Worm (Caenorhabditis elegans) whole organism, L1 larva: ENCODE data around the gene arrd-23.
A peak's percentile ranks its signal among the peaks of the same experiment; 100 is the strongest.

Experiments
- C04F5.9 ChIP-seq: sonication (generic microtip); optimal IDR thresholded peaks from 2 replicates; lab custom pipeline; 2016; ENCODE audit warnings: missing genetic modification characterization, missing compliant biosample characterization
- C16A3.4 ChIP-seq: fragments of 150-350 bp; optimal IDR thresholded peaks from 2 replicates; lab custom pipeline; 2014; ENCODE audit warnings: missing biosample characterization, missing genetic modification characterization
- C34B4.2 ChIP-seq: sonication (generic microtip); optimal IDR thresholded peaks from 2 replicates; lab custom pipeline; 2017; ENCODE audit warnings: mild to moderate bottlenecking, missing genetic modification characterization, missing compliant biosample characterization
- Y116A8C.19 ChIP-seq: sonication (generic microtip); optimal IDR thresholded peaks from 2 replicates; lab custom pipeline; 2016; ENCODE audit warnings: missing compliant biosample characterization, missing genetic modification characterization, borderline replicate concordance
- aha-1 ChIP-seq: fragments of 150-350 bp; optimal IDR thresholded peaks from 2 replicates; lab custom pipeline; 2014; ENCODE audit warnings: missing biosample characterization, missing genetic modification characterization
- alr-1 ChIP-seq: fragments of 200-800 bp; sonication (Bioruptor generic); optimal IDR thresholded peaks from 2 replicates; lab custom pipeline; 2018; ENCODE audit warnings: borderline replicate concordance, mild to moderate bottlenecking, missing genetic modification characterization, missing compliant biosample characterization
- blmp-1 ChIP-seq: fragments of 150-350 bp; optimal IDR thresholded peaks from 2 replicates; lab custom pipeline; 2014; ENCODE audit warnings: missing biosample characterization, missing genetic modification characterization
- ceh-8 ChIP-seq: fragments of 200-800 bp; sonication (Bioruptor generic); optimal IDR thresholded peaks from 2 replicates; lab custom pipeline; 2018; ENCODE audit warnings: mild to moderate bottlenecking, missing genetic modification characterization, moderate library complexity, missing compliant biosample characterization
- ces-1 ChIP-seq: fragments of 150-350 bp; optimal IDR thresholded peaks from 2 replicates; lab custom pipeline; 2014; ENCODE audit warnings: missing biosample characterization, missing genetic modification reagents, missing genetic modification characterization
- dsc-1 ChIP-seq: sonication (generic microtip); optimal IDR thresholded peaks from 2 replicates; lab custom pipeline; 2016; ENCODE audit warnings: mild to moderate bottlenecking, missing genetic modification characterization, missing compliant biosample characterization
- egl-27 ChIP-seq, 2 experiments: fragments of 150-350 bp in 1 of 2; sonication (generic microtip); optimal IDR thresholded peaks; 3 replicates each; lab custom pipeline; 2017 to 2018; ENCODE audit warnings: missing biosample characterization in 2 of 2, missing genetic modification characterization in 2 of 2, missing genetic modification reagents in 2 of 2
- elt-2 ChIP-seq: sonication (generic microtip); optimal IDR thresholded peaks from 2 replicates; lab custom pipeline; 2016; ENCODE audit warnings: missing genetic modification characterization, mild to moderate bottlenecking, inconsistent platforms, missing compliant biosample characterization, missing genetic modification reagents
- elt-3 ChIP-seq, 6 experiments: fragments of 150-350 bp in 1 of 6; sonication (generic microtip); optimal IDR thresholded peaks; 2 replicates each; lab custom pipeline; 2017 to 2018; ENCODE audit warnings: missing biosample characterization in 6 of 6, missing genetic modification characterization in 6 of 6, inconsistent platforms in 1 of 6
- ets-5 ChIP-seq: fragments of 200-800 bp; sonication (Bioruptor generic); IDR thresholded peaks from 2 replicates; pipeline ENCODE4 v1.3.6; 2022; ENCODE audit warnings: missing genetic modification characterization, missing compliant biosample characterization
- fkh-4 ChIP-seq: sonication (generic microtip); optimal IDR thresholded peaks from 2 replicates; lab custom pipeline; 2016; ENCODE audit warnings: missing compliant biosample characterization, missing genetic modification characterization, borderline replicate concordance
- fkh-8 ChIP-seq: sonication (generic microtip); optimal IDR thresholded peaks from 2 replicates; lab custom pipeline; 2016; ENCODE audit warnings: mild to moderate bottlenecking, missing genetic modification characterization, missing compliant biosample characterization
- irx-1 ChIP-seq: sonication (generic microtip); optimal IDR thresholded peaks from 2 replicates; lab custom pipeline; 2016; ENCODE audit warnings: missing genetic modification characterization, missing compliant biosample characterization
- isw-1 ChIP-seq: fragments of 200-800 bp; sonication (Bioruptor generic); IDR thresholded peaks from 2 replicates; pipeline ENCODE4 v1.3.6; 2022; ENCODE audit warnings: missing genetic modification characterization, missing compliant biosample characterization
- lin-14 ChIP-seq: fragments of 200-800 bp; sonication (Bioruptor generic); optimal IDR thresholded peaks from 2 replicates; lab custom pipeline; 2018; ENCODE audit warnings: mild to moderate bottlenecking, missing genetic modification characterization, moderate library complexity, missing compliant biosample characterization
- lin-35 ChIP-seq, 2 experiments: fragments of 150-350 bp; optimal IDR thresholded peaks; 2 replicates each; lab custom pipeline; 2014; ENCODE audit warnings: missing biosample characterization in 2 of 2, missing genetic modification characterization in 2 of 2, missing genetic modification reagents in 2 of 2
- lir-3 ChIP-seq: sonication (generic microtip); optimal IDR thresholded peaks from 2 replicates; lab custom pipeline; 2016; ENCODE audit warnings: mild to moderate bottlenecking, missing genetic modification characterization, moderate library complexity, missing compliant biosample characterization; ENCODE audit not compliant: poor library complexity
- mab-9 ChIP-seq: fragments of 200-800 bp; sonication (Bioruptor generic); IDR thresholded peaks from 2 replicates; pipeline ENCODE4 v1.3.6; 2022; ENCODE audit warnings: missing genetic modification reagents, missing genetic modification characterization, missing compliant biosample characterization
- mdl-1 ChIP-seq, 2 experiments: fragments of 150-350 bp; optimal IDR thresholded peaks; 2 replicates each; lab custom pipeline; 2014 to 2017; ENCODE audit warnings: missing biosample characterization in 2 of 2, missing genetic modification characterization in 2 of 2, inconsistent platforms in 1 of 2
- mep-1 ChIP-seq: fragments of 150-350 bp; optimal IDR thresholded peaks from 2 replicates; lab custom pipeline; 2014; ENCODE audit warnings: missing biosample characterization, missing genetic modification characterization
- nhr-11 ChIP-seq: fragments of 150-350 bp; optimal IDR thresholded peaks from 2 replicates; lab custom pipeline; 2014; ENCODE audit warnings: missing biosample characterization, missing genetic modification characterization
- nhr-20 ChIP-seq: sonication (generic microtip); optimal IDR thresholded peaks from 2 replicates; lab custom pipeline; 2016; ENCODE audit warnings: mild to moderate bottlenecking, missing genetic modification characterization, missing compliant biosample characterization
- nhr-237 ChIP-seq: fragments of 150-350 bp; optimal IDR thresholded peaks from 2 replicates; lab custom pipeline; 2014; ENCODE audit warnings: missing biosample characterization, missing genetic modification characterization
- nhr-28 ChIP-seq: fragments of 150-350 bp; optimal IDR thresholded peaks from 2 replicates; lab custom pipeline; 2014; ENCODE audit warnings: missing biosample characterization, missing genetic modification characterization
- nhr-47 ChIP-seq: sonication (generic microtip); optimal IDR thresholded peaks from 2 replicates; lab custom pipeline; 2016; ENCODE audit warnings: mild to moderate bottlenecking, missing genetic modification characterization, moderate library complexity, missing compliant biosample characterization
- nhr-71 ChIP-seq: sonication (generic microtip); optimal IDR thresholded peaks from 2 replicates; lab custom pipeline; 2016; ENCODE audit warnings: mild to moderate bottlenecking, missing genetic modification characterization, moderate library complexity, missing compliant biosample characterization
- nhr-76 ChIP-seq: sonication (generic microtip); optimal IDR thresholded peaks from 2 replicates; lab custom pipeline; 2017; ENCODE audit warnings: missing biosample characterization, missing genetic modification characterization
- nhr-84 ChIP-seq: sonication (generic microtip); optimal IDR thresholded peaks from 2 replicates; lab custom pipeline; 2017; ENCODE audit warnings: missing biosample characterization, missing genetic modification characterization
- nhr-85 ChIP-seq: sonication (generic microtip); peaks from one replicate; lab custom pipeline; 2016; ENCODE audit warnings: missing genetic modification characterization, inconsistent platforms, missing compliant biosample characterization
- nhr-90 ChIP-seq: sonication (generic microtip); optimal IDR thresholded peaks from 2 replicates; lab custom pipeline; 2016; ENCODE audit warnings: mild to moderate bottlenecking, missing genetic modification characterization, missing compliant biosample characterization; ENCODE audit not compliant: poor library complexity
- pag-3 ChIP-seq: sonication (generic microtip); optimal IDR thresholded peaks from 2 replicates; lab custom pipeline; 2017; ENCODE audit warnings: missing genetic modification characterization, mild to moderate bottlenecking, missing compliant biosample characterization, antibody characterized with exemption, borderline replicate concordance; ENCODE audit not compliant: insufficient read depth
- pax-3 ChIP-seq: fragments of 200-800 bp; sonication (Bioruptor generic); optimal IDR thresholded peaks from 2 replicates; lab custom pipeline; 2018; ENCODE audit warnings: mild to moderate bottlenecking, missing genetic modification characterization, moderate library complexity, missing compliant biosample characterization
- skn-1 ChIP-seq: fragments of 150-350 bp; optimal IDR thresholded peaks from 2 replicates; lab custom pipeline; 2014; ENCODE audit warnings: missing biosample characterization, missing genetic modification characterization
- snu-23 ChIP-seq: sonication (generic microtip); optimal IDR thresholded peaks from 2 replicates; lab custom pipeline; 2016; ENCODE audit warnings: missing genetic modification characterization, missing compliant biosample characterization
- sox-4 ChIP-seq: sonication (generic microtip); optimal IDR thresholded peaks from 2 replicates; lab custom pipeline; 2016; ENCODE audit warnings: missing genetic modification characterization, missing compliant biosample characterization
- sup-37 ChIP-seq: fragments of 200-800 bp; sonication (Bioruptor generic); optimal IDR thresholded peaks from 2 replicates; lab custom pipeline; 2018; ENCODE audit warnings: mild to moderate bottlenecking, missing genetic modification characterization, missing compliant biosample characterization
- swsn-7 ChIP-seq: sonication (generic microtip); optimal IDR thresholded peaks from 2 replicates; lab custom pipeline; 2016; ENCODE audit warnings: missing genetic modification characterization, missing compliant biosample characterization
- tbx-2 ChIP-seq: sonication (generic microtip); optimal IDR thresholded peaks from 2 replicates; lab custom pipeline; 2016; ENCODE audit warnings: missing genetic modification characterization, missing compliant biosample characterization
- unc-130 ChIP-seq: fragments of 150-350 bp; optimal IDR thresholded peaks from 2 replicates; lab custom pipeline; 2017; ENCODE audit warnings: missing biosample characterization, missing genetic modification characterization, inconsistent platforms
- unc-86 ChIP-seq: sonication (generic microtip); optimal IDR thresholded peaks from 2 replicates; lab custom pipeline; 2016; ENCODE audit warnings: missing genetic modification characterization, missing compliant biosample characterization
- unc-98 ChIP-seq: fragments of 200-800 bp; sonication (Bioruptor generic); IDR thresholded peaks from 2 replicates; pipeline ENCODE4 v1.3.6; 2022; ENCODE audit warnings: missing genetic modification characterization, missing compliant biosample characterization
- vab-15 ChIP-seq: sonication (generic microtip); optimal IDR thresholded peaks from 2 replicates; lab custom pipeline; 2017; ENCODE audit warnings: missing genotype, mild to moderate bottlenecking, missing genetic modification characterization, missing compliant biosample characterization
- zip-4 ChIP-seq: fragments of 200-800 bp; sonication (Bioruptor generic); optimal IDR thresholded peaks from 2 replicates; lab custom pipeline; 2018; ENCODE audit warnings: mild to moderate bottlenecking, missing genetic modification characterization, moderate library complexity, missing compliant biosample characterization

arrd-23 gene

DNA sequence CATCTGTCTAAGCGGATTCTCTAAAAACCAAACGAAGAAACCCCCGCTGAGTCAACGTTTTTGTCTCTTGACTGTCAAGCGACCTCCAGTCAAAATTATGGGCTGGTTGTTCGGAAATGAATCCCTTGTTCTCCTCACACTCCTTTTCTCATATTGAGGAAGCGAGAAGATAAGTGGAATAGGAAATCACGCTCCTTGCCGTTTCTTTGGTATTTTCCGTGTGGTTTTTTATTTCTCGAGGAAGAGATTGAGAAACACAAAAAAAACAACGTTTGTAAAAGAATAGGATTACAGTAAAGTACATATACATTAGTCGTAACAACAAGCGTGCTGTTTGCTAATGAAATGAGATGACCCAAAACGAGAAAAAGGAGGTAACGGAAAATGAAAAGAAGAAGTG lies 8.8 kb upstream of the arrd-23 start, which contains the start of gene tsp-14:
tsp-14 (minus strand) TSS at position 62 of the 400 bp plus-strand sequence.
- TF ChIP-seq isw-1 (GFP tag; lab: Robert Waterston, UW) (no peak), fkh-8 (tag; lab: Kevin White, UChicago) (no peak), lin-14 (GFP tag; lab: Kevin White, UChicago) (peak; percentile 81), vab-15 (no peak), elt-3 (tag; optimal IDR thresholded peaks at IDR 0.05; lab: Kevin White, UChicago) (peak in 1 of 6 experiments; percentile 3), pax-3 (tag; lab: Kevin White, UChicago) (no peak), nhr-85 (tag; lab: Kevin White, UChicago) (peak; percentile 88), sup-37 (GFP tag; lab: Kevin White, UChicago) (no peak), nhr-237 (tag; lab: Kevin White, UChicago) (no peak), blmp-1 (tag; lab: Kevin White, UChicago) (peak; percentile 79), snu-23 (GFP tag; lab: Kevin White, UChicago) (peak; percentile 12), nhr-90 (peak; percentile 8), mep-1 (tag; lab: Kevin White, UChicago) (peak; percentile 36), ceh-8 (GFP tag; lab: Kevin White, UChicago) (no peak)

DNA sequence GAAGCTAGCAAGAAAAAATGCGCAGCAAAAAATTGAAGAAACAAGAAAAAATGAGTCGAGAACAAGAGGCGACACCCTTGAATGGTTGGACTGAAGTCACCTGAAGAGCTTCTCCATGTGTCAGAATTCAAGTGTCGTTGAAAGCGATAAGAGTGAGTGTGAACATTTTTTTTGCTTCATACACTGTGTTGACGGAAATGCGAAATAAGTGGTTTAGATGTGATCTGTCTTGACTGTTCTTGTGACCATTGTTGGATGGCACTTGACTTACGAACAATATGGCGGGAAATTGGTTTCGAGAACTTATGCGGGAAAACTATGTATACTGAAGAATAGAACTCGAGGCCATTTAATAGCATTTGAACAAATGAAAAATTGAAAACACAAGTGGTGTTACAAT lies 5.8 kb upstream of the arrd-23 start:
- TF ChIP-seq nhr-11 (tag; lab: Kevin White, UChicago) (no peak), nhr-20 (tag; lab: Kevin White, UChicago) (no peak), C16A3.4 (tag; lab: Kevin White, UChicago) (no peak), C04F5.9 (tag; lab: Kevin White, UChicago) (no peak), nhr-85 (tag; lab: Kevin White, UChicago) (peak; percentile 19)
- TF ChIP-seq, all 84 proteins: peak for 1

DNA sequence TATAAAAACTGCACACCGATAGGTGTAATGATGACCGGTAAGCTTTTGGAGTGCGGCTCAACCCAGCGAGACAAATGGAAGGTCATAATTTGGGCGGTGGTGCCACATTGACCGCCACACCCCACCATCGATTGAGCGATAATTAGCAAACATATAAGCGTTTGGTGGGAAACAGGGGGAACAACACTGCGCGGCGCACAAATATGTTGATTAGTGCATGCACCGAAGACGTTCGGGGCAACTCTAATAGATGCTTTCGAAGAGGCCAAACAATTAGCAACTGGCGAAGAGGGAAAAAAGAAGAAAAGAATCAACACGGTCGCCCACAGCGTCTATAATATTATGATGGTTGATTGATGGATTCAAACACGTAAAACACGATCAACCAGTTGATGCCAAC lies 4.4 kb upstream of the arrd-23 start:
- TF ChIP-seq unc-86 (no peak), mdl-1 (tag; optimal IDR thresholded peaks at IDR 0.05; lab: Kevin White, UChicago) (no peak), sox-4 (tag; lab: Kevin White, UChicago) (no peak), ets-5 (GFP tag; lab: Robert Waterston, UW) (no peak), unc-130 (tag; lab: Kevin White, UChicago) (no peak), aha-1 (tag; lab: Kevin White, UChicago) (no peak), C16A3.4 (tag; lab: Kevin White, UChicago) (no peak), mab-9 (GFP tag; lab: Robert Waterston, UW) (no peak), pag-3 (tag; lab: Kevin White, UChicago) (no peak), nhr-84 (no peak), zip-4 (no peak), fkh-4 (no peak), elt-3 (tag; optimal IDR thresholded peaks at IDR 0.05; lab: Kevin White, UChicago) (no peak), egl-27 (tag; optimal IDR thresholded peaks at IDR 0.05; lab: Kevin White, UChicago) (no peak), elt-2 (tag; lab: Kevin White, UChicago) (no peak), C34B4.2 (tag; lab: Kevin White, UChicago) (no peak), irx-1 (no peak), tbx-2 (no peak), ces-1 (GFP tag; lab: Kevin White, UChicago) (no peak)

DNA sequence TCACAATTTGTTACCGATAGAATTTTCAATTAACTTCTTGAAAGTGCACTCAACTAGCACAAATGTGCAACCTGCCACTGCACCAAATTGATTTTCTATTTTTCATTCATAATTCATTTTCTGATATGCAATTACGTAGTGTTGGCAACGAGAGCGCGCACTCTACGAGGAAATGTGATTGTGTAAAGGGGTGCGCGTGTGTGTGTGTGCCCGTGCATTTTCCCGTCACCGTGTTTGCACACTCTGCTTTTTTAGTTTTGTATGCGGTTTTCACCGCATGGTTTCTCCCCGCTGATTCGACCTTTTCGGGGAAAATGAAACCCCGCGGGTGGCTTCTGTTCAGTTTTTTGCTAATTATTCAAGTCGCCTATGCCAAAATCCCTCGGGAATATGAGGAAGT lies 4.4 kb downstream of the arrd-23 start, which contains the start of gene T07F12.2:
T07F12.2 (plus strand) TSS at position 87 of the 400 bp plus-strand sequence.
- peak; percentile 41 for TF ChIP-seq tbx-2
- TF ChIP-seq lin-35 (GFP tag; optimal IDR thresholded peaks at IDR 0.05; lab: Kevin White, UChicago): peak; percentile 24 to 50
- peak; percentile 69 for TF ChIP-seq nhr-47 (tag; lab: Kevin White, UChicago)
- no peak for TF ChIP-seq egl-27 (tag; optimal IDR thresholded peaks at IDR 0.05; lab: Kevin White, UChicago)
- TF ChIP-seq ces-1 (GFP tag; lab: Kevin White, UChicago): no peak
- TF ChIP-seq fkh-8 (tag; lab: Kevin White, UChicago): no peak
- peak; percentile 51 for TF ChIP-seq blmp-1 (tag; lab: Kevin White, UChicago)
- TF ChIP-seq nhr-28 (tag; lab: Kevin White, UChicago): no peak
- no peak for TF ChIP-seq nhr-71 (tag; lab: Kevin White, UChicago)
- peak; percentile 3 for TF ChIP-seq dsc-1 (tag; lab: Kevin White, UChicago)
- TF ChIP-seq lir-3 (tag; lab: Kevin White, UChicago): no peak
- no peak for TF ChIP-seq unc-98 (GFP tag; lab: Robert Waterston, UW)
- TF ChIP-seq nhr-76: no peak
- TF ChIP-seq swsn-7 (tag; lab: Kevin White, UChicago): peak; percentile 51
- TF ChIP-seq skn-1 (tag; lab: Kevin White, UChicago): no peak
- TF ChIP-seq alr-1 (tag; lab: Kevin White, UChicago): no peak
- TF ChIP-seq C16A3.4 (tag; lab: Kevin White, UChicago): peak; percentile 16
- TF ChIP-seq Y116A8C.19: no peak
- no peak for TF ChIP-seq ceh-8 (GFP tag; lab: Kevin White, UChicago)
